Worm (Caenorhabditis elegans): Measurements from ENCODE around the gene ppgn-1.

- TF ChIP-seq nhr-25 (tag; optimal IDR thresholded peaks at IDR 0.05) (no peak), nhr-11 (tag; optimal IDR thresholded peaks at IDR 0.05) (no peak), nfya-1 (tag; optimal IDR thresholded peaks at IDR 0.05; ENCODE audit: insufficient read depth) (no peak), skn-1 (tag; optimal IDR thresholded peaks at IDR 0.05) (no peak), nhr-76 (tag; optimal IDR thresholded peaks at IDR 0.05) (no peak), elt-3 (tag; optimal IDR thresholded peaks at IDR 0.05) (no peak)
These were observed 50.3 kb downstream of the ppgn-1 start for ce11 chrIV:2298388-2298787.

Measured in whole organism, L3 larva.